Worm (Caenorhabditis elegans) whole organism, mixed stage, embryonic: Measurements from ENCODE around the gene F47B10.5.

ENCODE experiments used
- bed-3 ChIP-seq: fragments of 200-800 bp; sonication (Bioruptor generic); optimal IDR thresholded peaks from 3 replicates; lab custom pipeline; 2018; ENCODE audit warnings: mild to moderate bottlenecking, missing genetic modification characterization, moderate library complexity, missing compliant biosample characterization
- ces-1 ChIP-seq: fragments of 150-350 bp; optimal IDR thresholded peaks from 2 replicates; lab custom pipeline; 2014; ENCODE audit warnings: missing biosample characterization, missing genetic modification reagents, missing genetic modification characterization
- cnd-1 ChIP-seq: fragments of 200-800 bp; sonication (Bioruptor generic); optimal IDR thresholded peaks from 2 replicates; lab custom pipeline; 2018; ENCODE audit warnings: mild to moderate bottlenecking, missing genetic modification characterization, missing compliant biosample characterization
- elt-1 ChIP-seq: sonication (generic microtip); optimal IDR thresholded peaks from 2 replicates; lab custom pipeline; 2017; ENCODE audit warnings: missing genetic modification characterization, mild to moderate bottlenecking, missing compliant biosample characterization, antibody characterized with exemption, moderate library complexity, borderline replicate concordance; ENCODE audit not compliant: insufficient read depth
- elt-3 ChIP-seq: fragments of 150-350 bp; optimal IDR thresholded peaks from 2 replicates; lab custom pipeline; 2014; ENCODE audit warnings: missing biosample characterization, missing genetic modification characterization
- lsy-2 ChIP-seq: fragments of 150-350 bp; optimal IDR thresholded peaks from 2 replicates; lab custom pipeline; 2014; ENCODE audit warnings: missing biosample characterization, missing genetic modification characterization
- mab-5 ChIP-seq: fragments of 150-350 bp; optimal IDR thresholded peaks from 2 replicates; lab custom pipeline; 2014; ENCODE audit warnings: missing biosample characterization, missing genetic modification characterization
- nhr-12 ChIP-seq: fragments of 150-350 bp; optimal IDR thresholded peaks from 2 replicates; lab custom pipeline; 2014; ENCODE audit warnings: missing biosample characterization, missing genetic modification characterization
- nhr-237 ChIP-seq: fragments of 150-350 bp; optimal IDR thresholded peaks from 2 replicates; lab custom pipeline; 2014; ENCODE audit warnings: missing biosample characterization, missing genetic modification characterization
- pha-4 ChIP-seq: fragments of 150-350 bp; optimal IDR thresholded peaks from 2 replicates; lab custom pipeline; 2018; ENCODE audit warnings: missing biosample characterization, missing genetic modification reagents, missing genetic modification characterization
- sem-2 ChIP-seq: fragments of 200-800 bp; sonication (Bioruptor generic); optimal IDR thresholded peaks from 2 replicates; lab custom pipeline; 2018; ENCODE audit warnings: mild to moderate bottlenecking, missing genetic modification characterization, missing compliant biosample characterization
- snpc-4 ChIP-seq: fragments of 150-350 bp; optimal IDR thresholded peaks from 2 replicates; lab custom pipeline; 2014; ENCODE audit warnings: missing biosample characterization, missing genetic modification characterization
- unc-62 ChIP-seq: fragments of 150-350 bp; optimal IDR thresholded peaks from 2 replicates; lab custom pipeline; 2014; ENCODE audit warnings: missing biosample characterization, missing genetic modification reagents, missing genetic modification characterization

DNA sequence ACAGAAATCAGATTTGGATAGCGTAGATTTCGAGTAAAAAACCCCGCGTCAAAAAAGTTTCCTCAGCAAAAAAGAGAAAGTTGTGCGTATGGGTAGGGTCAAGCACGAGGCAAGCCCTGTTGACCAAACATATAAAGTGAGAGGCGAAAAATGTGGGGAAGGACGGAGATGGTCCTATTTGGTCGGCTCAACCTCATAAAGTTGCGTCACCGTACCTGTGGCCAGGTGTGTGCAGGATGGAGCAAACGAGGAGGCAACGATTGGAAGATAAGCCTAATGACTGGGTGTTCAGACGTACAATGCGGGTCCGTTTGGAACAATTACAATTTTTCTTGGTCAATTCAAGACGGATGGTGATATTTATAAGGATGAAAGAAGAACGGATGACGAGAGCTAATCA is 36.8 kb upstream of the F47B10.5 start:
- no peak for TF ChIP-seq elt-1 (tag; lab: Kevin White, UChicago)
- no peak for TF ChIP-seq lsy-2 (tag; lab: Kevin White, UChicago)
- TF ChIP-seq pha-4 (tag; lab: Kevin White, UChicago), result no peak
- TF ChIP-seq unc-62 (GFP tag; lab: Kevin White, UChicago), result no peak
- no peak for TF ChIP-seq ces-1
- TF ChIP-seq sem-2 (GFP tag; lab: Kevin White, UChicago), result no peak
- TF ChIP-seq elt-3 (tag; lab: Kevin White, UChicago), result no peak
- no peak for TF ChIP-seq snpc-4 (tag; lab: Kevin White, UChicago)
- TF ChIP-seq cnd-1 (tag; lab: Kevin White, UChicago), result no peak
- no peak for TF ChIP-seq nhr-237 (tag; lab: Kevin White, UChicago)
- TF ChIP-seq mab-5 (tag; lab: Kevin White, UChicago), result no peak
- TF ChIP-seq nhr-12 (tag; lab: Kevin White, UChicago), result no peak
- TF ChIP-seq bed-3 (GFP tag; lab: Kevin White, UChicago), result no peak
